Worm (Caenorhabditis elegans) whole organism, L3 larva: ENCODE measurements around the gene scl-9.

ENCODE experiments used
- ZK546.5 ChIP-seq: sonication (generic microtip); optimal IDR thresholded peaks from 2 replicates; lab custom pipeline; 2017; ENCODE audit warnings: missing biosample characterization, missing genetic modification characterization
- aly-2 ChIP-seq: fragments of 150-350 bp; optimal IDR thresholded peaks from 2 replicates; lab custom pipeline; 2014; ENCODE audit warnings: missing biosample characterization, missing genetic modification characterization
- ceh-9 ChIP-seq: sonication (generic microtip); optimal IDR thresholded peaks from 2 replicates; lab custom pipeline; 2018; ENCODE audit warnings: missing biosample characterization, missing genetic modification characterization
- egl-5 ChIP-seq: fragments of 150-350 bp; optimal IDR thresholded peaks from 2 replicates; lab custom pipeline; 2017; ENCODE audit warnings: missing biosample characterization, missing genetic modification reagents, missing genetic modification characterization, inconsistent platforms
- elt-1 ChIP-seq: fragments of 150-350 bp; optimal IDR thresholded peaks from 2 replicates; lab custom pipeline; 2014; ENCODE audit warnings: missing biosample characterization, missing genetic modification characterization
- elt-2 ChIP-seq: sonication (generic microtip); optimal IDR thresholded peaks from 2 replicates; lab custom pipeline; 2016; ENCODE audit warnings: missing genetic modification reagents, mild to moderate bottlenecking, missing genetic modification characterization, missing compliant biosample characterization
- elt-3 ChIP-seq, 3 experiments: fragments of 150-350 bp in 1 of 3; sonication (generic microtip) in 2 of 3; optimal IDR thresholded peaks; 2 replicates in 2 of 3; 4 replicates in 1 of 3; lab custom pipeline; 2014 to 2017; ENCODE audit warnings: missing biosample characterization in 3 of 3, missing genetic modification characterization in 3 of 3
- eor-1 ChIP-seq, 2 experiments: fragments of 150-350 bp; optimal IDR thresholded peaks; 2 replicates each; lab custom pipeline; 2014 to 2018; ENCODE audit warnings: missing biosample characterization in 2 of 2, missing genetic modification characterization in 2 of 2
- fkh-10 ChIP-seq: sonication (generic microtip); optimal IDR thresholded peaks from 2 replicates; lab custom pipeline; 2017; ENCODE audit warnings: missing biosample characterization, missing genetic modification reagents, missing genetic modification characterization
- fkh-2 ChIP-seq: fragments of 150-350 bp; optimal IDR thresholded peaks from 2 replicates; lab custom pipeline; 2014; ENCODE audit warnings: missing biosample characterization, missing genetic modification reagents, missing genetic modification characterization
- fos-1 ChIP-seq: fragments of 150-350 bp; optimal IDR thresholded peaks from 2 replicates; lab custom pipeline; 2014; ENCODE audit warnings: missing biosample characterization, missing genetic modification characterization
- hmg-11 ChIP-seq: sonication (generic microtip); optimal IDR thresholded peaks from 2 replicates; lab custom pipeline; 2016; ENCODE audit warnings: missing genetic modification characterization, missing compliant biosample characterization
- jun-1 ChIP-seq: fragments of 150-350 bp; optimal IDR thresholded peaks from 2 replicates; lab custom pipeline; 2014; ENCODE audit warnings: missing biosample characterization, missing genetic modification reagents, missing genetic modification characterization
- lin-15B ChIP-seq: fragments of 150-350 bp; optimal IDR thresholded peaks from 2 replicates; lab custom pipeline; 2014; ENCODE audit warnings: missing biosample characterization, missing genetic modification characterization
- lin-39 ChIP-seq: fragments of 150-350 bp; optimal IDR thresholded peaks from 2 replicates; lab custom pipeline; 2018; ENCODE audit warnings: missing biosample characterization, missing genetic modification reagents, missing genetic modification characterization
- lsy-12 ChIP-seq: sonication (generic microtip); optimal IDR thresholded peaks from 2 replicates; lab custom pipeline; 2016; ENCODE audit warnings: mild to moderate bottlenecking, missing genetic modification characterization, missing compliant biosample characterization
- mdl-1 ChIP-seq: fragments of 150-350 bp; optimal IDR thresholded peaks from 2 replicates; lab custom pipeline; 2014; ENCODE audit warnings: missing biosample characterization, missing genetic modification characterization
- nfya-1 ChIP-seq: sonication (generic microtip); optimal IDR thresholded peaks from 2 replicates; lab custom pipeline; 2017; ENCODE audit warnings: missing genetic modification characterization, mild to moderate bottlenecking, missing compliant biosample characterization, antibody characterized with exemption, moderate library complexity; ENCODE audit not compliant: insufficient read depth
- nhr-12 ChIP-seq: fragments of 150-350 bp; optimal IDR thresholded peaks from 2 replicates; lab custom pipeline; 2014; ENCODE audit warnings: missing biosample characterization, missing genetic modification characterization
- nhr-23 ChIP-seq: fragments of 150-350 bp; optimal IDR thresholded peaks from 2 replicates; lab custom pipeline; 2014; ENCODE audit warnings: missing biosample characterization, missing genetic modification reagents, missing genetic modification characterization
- nhr-25 ChIP-seq: sonication (generic microtip); optimal IDR thresholded peaks from 2 replicates; lab custom pipeline; 2017; ENCODE audit warnings: missing biosample characterization, missing genetic modification characterization
- nhr-28 ChIP-seq: fragments of 150-350 bp; optimal IDR thresholded peaks from 2 replicates; lab custom pipeline; 2014; ENCODE audit warnings: missing biosample characterization, missing genetic modification characterization
- nhr-43 ChIP-seq: sonication (generic microtip); optimal IDR thresholded peaks from 2 replicates; lab custom pipeline; 2016; ENCODE audit warnings: mild to moderate bottlenecking, missing genetic modification characterization, missing compliant biosample characterization; ENCODE audit not compliant: poor library complexity, severe bottlenecking
- nhr-77 ChIP-seq: fragments of 150-350 bp; optimal IDR thresholded peaks from 2 replicates; lab custom pipeline; 2014; ENCODE audit warnings: missing biosample characterization, missing genetic modification characterization
- pha-4 ChIP-seq: fragments of 150-350 bp; optimal IDR thresholded peaks from 2 replicates; lab custom pipeline; 2014; ENCODE audit warnings: missing biosample characterization, missing genetic modification reagents, missing genetic modification characterization
- pqm-1 ChIP-seq: fragments of 150-350 bp; optimal IDR thresholded peaks from 2 replicates; lab custom pipeline; 2017; ENCODE audit warnings: missing biosample characterization, missing genetic modification characterization, inconsistent platforms
- sea-2 ChIP-seq: fragments of 150-350 bp; sonication (generic microtip); optimal IDR thresholded peaks from 4 replicates; lab custom pipeline; 2014; ENCODE audit warnings: missing biosample characterization, missing genetic modification reagents, missing genetic modification characterization
- skn-1 ChIP-seq: fragments of 150-350 bp; optimal IDR thresholded peaks from 2 replicates; lab custom pipeline; 2014; ENCODE audit warnings: missing biosample characterization, missing genetic modification characterization
- snpc-4 ChIP-seq: fragments of 150-350 bp; optimal IDR thresholded peaks from 2 replicates; lab custom pipeline; 2014; ENCODE audit warnings: missing biosample characterization, missing genetic modification characterization
- zag-1 ChIP-seq: fragments of 150-350 bp; optimal IDR thresholded peaks from 2 replicates; lab custom pipeline; 2014; ENCODE audit warnings: missing biosample characterization, missing genetic modification characterization
- ztf-11 ChIP-seq: fragments of 150-350 bp; optimal IDR thresholded peaks from 2 replicates; lab custom pipeline; 2014; ENCODE audit warnings: missing biosample characterization, missing genetic modification characterization

The scl-9 gene

ce11 chrIV:13025853-13026343, 21.1 kb upstream of the scl-9 start:
- TF ChIP-seq elt-1 (tag; lab: Kevin White, UChicago) = peak; percentile 1
- TF ChIP-seq lin-15B (tag; lab: Kevin White, UChicago) = no peak
- TF ChIP-seq skn-1 (tag; lab: Kevin White, UChicago) = peak; percentile 9
- peak; percentile 59 for TF ChIP-seq nfya-1
- peak; percentile 31 for TF ChIP-seq snpc-4
- peak; percentile 55 for TF ChIP-seq hmg-11 (tag; lab: Kevin White, UChicago)
- TF ChIP-seq egl-5 (tag; lab: Kevin White, UChicago) = no peak
- peak; percentile 32 for TF ChIP-seq ceh-9 (tag; lab: Kevin White, UChicago)

DNA sequence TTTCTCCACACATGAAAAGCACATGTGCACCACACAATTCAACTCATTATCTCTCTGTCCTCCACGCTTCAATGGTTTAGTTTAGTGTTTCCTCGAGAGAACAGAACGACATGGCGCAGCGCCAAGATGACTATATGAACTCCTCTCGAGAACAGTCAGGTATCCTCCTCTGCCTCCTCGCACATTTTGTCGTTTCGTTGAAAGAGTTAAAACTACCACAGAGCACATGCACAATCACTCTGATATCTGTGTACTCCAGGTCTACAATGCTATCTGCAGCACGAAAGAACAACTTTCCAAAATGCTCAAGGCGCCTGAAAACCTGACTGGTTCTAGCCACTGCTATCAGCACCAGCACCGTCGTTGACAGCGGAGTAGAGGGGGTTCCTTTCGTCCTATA, 20.2 kb upstream of the scl-9 start:
- TF ChIP-seq fkh-2 (tag; lab: Kevin White, UChicago) (no peak), elt-3 (tag; optimal IDR thresholded peaks at IDR 0.05; lab: Kevin White, UChicago) (no peak), aly-2 (tag; lab: Kevin White, UChicago) (no peak), pqm-1 (tag; lab: Kevin White, UChicago) (peak; percentile 76), elt-2 (tag; lab: Kevin White, UChicago) (peak; percentile 92), jun-1 (tag; lab: Kevin White, UChicago) (peak; percentile 36), sea-2 (GFP tag; lab: Kevin White, UChicago) (no peak), fkh-10 (GFP tag; lab: Kevin White, UChicago) (no peak), eor-1 (tag; optimal IDR thresholded peaks at IDR 0.05; lab: Kevin White, UChicago) (no peak), lin-15B (tag; lab: Kevin White, UChicago) (no peak), zag-1 (no peak)

- TF ChIP-seq nhr-43 (tag; lab: Kevin White, UChicago) = no peak
- peak; percentile 4 for TF ChIP-seq pqm-1 (tag; lab: Kevin White, UChicago)
- peak; percentile 18 for TF ChIP-seq nhr-25 (tag; lab: Kevin White, UChicago)
- TF ChIP-seq, all 47 proteins: peak for 2
Observed at ce11 chrIV:13027801-13028641, 18.9 kb upstream of the scl-9 start.

DNA sequence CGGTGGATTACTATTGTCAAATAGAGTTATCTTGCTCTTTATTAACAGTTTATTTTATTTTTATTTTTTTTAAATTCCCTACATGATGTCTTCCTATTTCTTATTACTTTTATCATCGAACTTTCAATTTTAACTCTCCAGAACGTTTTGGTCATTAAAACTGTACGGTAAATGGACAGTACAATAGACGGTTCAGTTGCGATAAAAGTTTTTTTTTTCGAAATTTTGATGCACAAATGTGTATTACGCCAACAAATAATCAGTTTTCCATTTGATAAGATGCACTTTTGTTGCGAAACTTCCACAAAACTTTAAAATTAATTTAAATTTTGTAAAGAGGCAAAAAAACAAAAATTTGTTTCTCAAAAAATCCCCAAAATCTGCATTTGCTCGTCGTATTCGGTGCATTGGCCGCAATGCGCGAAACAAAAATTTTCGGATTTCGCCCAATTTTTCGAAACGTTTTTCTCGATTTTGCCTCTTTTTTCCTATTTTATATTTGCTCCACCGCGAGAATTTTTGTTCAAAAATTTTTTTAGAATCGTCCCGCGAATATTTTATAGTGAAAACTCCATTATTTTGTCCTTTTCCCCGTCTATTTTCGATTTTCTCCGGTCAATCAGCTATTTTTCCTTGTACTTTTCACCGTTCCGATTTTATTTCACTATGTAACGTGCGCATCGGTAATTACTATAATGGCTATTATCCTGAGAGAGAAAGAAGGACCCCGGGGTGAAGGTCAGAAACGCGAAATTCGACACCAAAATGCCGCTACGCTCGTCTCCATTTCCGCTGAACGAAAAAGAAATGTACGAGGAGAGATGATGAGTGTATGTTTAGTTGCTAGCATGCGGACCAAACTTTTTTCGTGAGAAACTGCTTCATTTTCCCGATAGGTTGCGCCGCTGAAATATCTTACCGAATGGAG, 17.9 kb upstream of the scl-9 start:
- no peak for TF ChIP-seq zag-1
- TF ChIP-seq elt-2 (tag; lab: Kevin White, UChicago) = peak; percentile 53
- peak; percentile 22 for TF ChIP-seq pha-4

DNA sequence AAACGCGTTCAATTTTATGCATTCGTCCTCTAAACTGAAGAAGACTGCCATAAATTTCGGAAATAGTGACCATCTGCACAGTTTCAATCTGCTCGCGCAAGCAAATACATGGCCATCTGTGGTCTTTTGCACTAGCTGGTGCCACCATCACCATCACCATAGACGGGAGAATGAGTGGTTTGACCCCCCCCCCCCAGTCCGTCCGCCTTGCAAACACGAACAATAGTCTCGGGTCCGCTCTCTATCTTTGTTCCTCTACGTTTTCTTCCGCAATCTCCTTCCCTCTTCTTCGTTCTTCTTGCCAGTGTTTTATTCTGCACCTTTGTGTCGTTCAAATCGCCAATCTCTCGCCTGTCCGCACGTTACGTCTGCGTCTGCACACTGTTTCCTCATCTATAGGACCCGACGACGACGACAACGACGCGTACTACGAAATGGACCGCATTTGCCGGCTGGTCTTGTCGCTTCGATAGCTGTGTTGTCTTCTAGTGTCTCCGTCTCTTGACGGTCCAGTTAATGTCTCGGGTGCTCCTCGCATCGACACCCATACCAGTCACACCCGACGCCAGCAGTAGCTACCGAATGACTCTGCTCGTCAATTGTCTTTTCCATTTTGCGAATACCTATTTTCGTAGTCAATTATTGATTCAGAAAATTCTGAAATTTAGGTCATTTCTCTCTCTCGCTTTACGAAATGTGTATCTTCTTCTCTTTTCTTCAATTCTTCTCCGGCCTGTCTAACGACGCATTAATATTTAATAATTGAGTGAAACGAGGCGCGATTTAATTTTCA, 17.1 kb upstream of the scl-9 start:
- TF ChIP-seq lin-39 (tag; lab: Kevin White, UChicago) = peak; percentile 34
- peak; percentile 47 for TF ChIP-seq hmg-11 (tag; lab: Kevin White, UChicago)
- no peak for TF ChIP-seq nhr-12 (tag; lab: Kevin White, UChicago)
- TF ChIP-seq fos-1 (tag; lab: Kevin White, UChicago) = no peak
- peak in 1 of 3 experiments; percentile 51 for TF ChIP-seq elt-3 (tag; optimal IDR thresholded peaks at IDR 0.05; lab: Kevin White, UChicago)
- TF ChIP-seq nhr-23 = peak; percentile 4
- TF ChIP-seq sea-2 (GFP tag; lab: Kevin White, UChicago) = no peak
- peak; percentile 32 for TF ChIP-seq nfya-1
- peak; percentile 30 for TF ChIP-seq nhr-25 (tag; lab: Kevin White, UChicago)
- TF ChIP-seq ceh-9 (tag; lab: Kevin White, UChicago) = no peak
- peak; percentile 10 for TF ChIP-seq lin-15B (tag; lab: Kevin White, UChicago)
- no peak for TF ChIP-seq nhr-77
- no peak for TF ChIP-seq fkh-2 (tag; lab: Kevin White, UChicago)
- TF ChIP-seq ZK546.5 = no peak
- peak; percentile 5 for TF ChIP-seq lsy-12 (tag; lab: Kevin White, UChicago)
- TF ChIP-seq mdl-1 (tag; lab: Kevin White, UChicago) = no peak
- TF ChIP-seq ztf-11 = no peak
- TF ChIP-seq jun-1 (tag; lab: Kevin White, UChicago) = no peak
- no peak for TF ChIP-seq nhr-28 (tag; lab: Kevin White, UChicago)
